Worm (Caenorhabditis elegans): ENCODE results near the gene cutl-28.

Gene cutl-28

ce11 chrIV:736447-736846, 52.1 kb downstream of the cutl-28 start, which contains the start of gene kvs-5:
TSS of gene kvs-5 (plus strand) at chrIV:736747.
- no peak for TF ChIP-seq W03F9.2 (tag; optimal IDR thresholded peaks at IDR 0.05)
- TF ChIP-seq him-1 (tag; optimal IDR thresholded peaks at IDR 0.05), result no peak
- TF ChIP-seq dao-5 (tag; optimal IDR thresholded peaks at IDR 0.05), result no peak
